Fruit fly (Drosophila melanogaster): ENCODE data around the gene modSP.
A peak's percentile ranks its signal among the peaks of the same experiment; 100 is the strongest.

Gene modSP

dm6 chr3R:16655000-16655493 is 415 bp downstream of the modSP start (continued):
- TF ChIP-seq Tbp (GFP tag; optimal IDR thresholded peaks at IDR 0.05) (no peak), Optix (GFP tag; IDR thresholded peaks at IDR 0.05) (no peak), ash1 (GFP tag; optimal IDR thresholded peaks at IDR 0.05) (no peak), CG18262 (tag; optimal IDR thresholded peaks at IDR 0.05) (no peak), gsb (GFP tag; IDR thresholded peaks at IDR 0.05) (no peak), emc (GFP tag; optimal IDR thresholded peaks at IDR 0.05) (no peak), C15 (GFP tag; IDR thresholded peaks at IDR 0.05) (no peak), wek (GFP tag; optimal IDR thresholded peaks at IDR 0.05) (no peak), HmgD (GFP tag; optimal IDR thresholded peaks at IDR 0.05) (no peak), Hr78 (GFP tag; optimal IDR thresholded peaks at IDR 0.05) (no peak), CG12744 (GFP tag; optimal IDR thresholded peaks at IDR 0.05) (no peak), CG4360 (GFP tag; IDR thresholded peaks at IDR 0.05) (no peak), sug (tag; optimal IDR thresholded peaks at IDR 0.05) (peak; percentile 32), CG7987 (GFP tag; optimal IDR thresholded peaks at IDR 0.05) (no peak), so (GFP tag; IDR thresholded peaks at IDR 0.05) (no peak), CG14965 (GFP tag; optimal IDR thresholded peaks at IDR 0.05; ENCODE audit: borderline replicate concordance) (no peak), stwl (tag; optimal IDR thresholded peaks at IDR 0.05) (no peak), E2f1 (GFP tag; IDR thresholded peaks at IDR 0.05) (no peak), dmrt11E (tag; optimal IDR thresholded peaks at IDR 0.05) (no peak), Fer3 (tag; optimal IDR thresholded peaks at IDR 0.05) (no peak), Lhr (GFP tag; optimal IDR thresholded peaks at IDR 0.05) (no peak), CG31441 (GFP tag; IDR thresholded peaks at IDR 0.05) (no peak), bab2 (GFP tag; optimal IDR thresholded peaks at IDR 0.05) (no peak), Aef1 (GFP tag; IDR thresholded peaks at IDR 0.05) (no peak), Trl (optimal IDR thresholded peaks at IDR 0.05) (peak in 1 of 2 experiments; percentile 3), Trl (GFP tag; optimal IDR thresholded peaks at IDR 0.05) (no peak), nmo (GFP tag; optimal IDR thresholded peaks at IDR 0.05) (no peak), CG11247 (GFP tag; IDR thresholded peaks at IDR 0.05) (no peak), unpg (GFP tag; optimal IDR thresholded peaks at IDR 0.05) (no peak), Dip3 (GFP tag; optimal IDR thresholded peaks at IDR 0.05) (no peak), CG12219 (GFP tag; optimal IDR thresholded peaks at IDR 0.05) (no peak), caup (GFP tag; optimal IDR thresholded peaks at IDR 0.05; ENCODE audit: severe bottlenecking) (no peak), ase (GFP tag; IDR thresholded peaks at IDR 0.05) (no peak), jing (GFP tag; optimal IDR thresholded peaks at IDR 0.05) (no peak), CoRest (tag; optimal IDR thresholded peaks at IDR 0.05) (no peak), cg (GFP tag; optimal IDR thresholded peaks at IDR 0.05) (no peak), abd-A (tag; optimal IDR thresholded peaks at IDR 0.05) (no peak), Hey (tag; optimal IDR thresholded peaks at IDR 0.05) (no peak), CG17802 (tag; optimal IDR thresholded peaks at IDR 0.05) (no peak), CG4328 (GFP tag; optimal IDR thresholded peaks at IDR 0.05) (peak; percentile 39), exex (tag; optimal IDR thresholded peaks at IDR 0.05) (no peak), E2f2 (GFP tag; IDR thresholded peaks at IDR 0.05) (no peak), bbx (GFP tag; IDR thresholded peaks at IDR 0.05; ENCODE audit: partially characterized antibody) (no peak), toy (GFP tag; IDR thresholded peaks at IDR 0.05) (no peak), Eip74EF (GFP tag; optimal IDR thresholded peaks at IDR 0.05) (peak in 1 of 2 experiments; percentile 75), CG34376 (GFP tag; optimal IDR thresholded peaks at IDR 0.05) (peak; percentile 33), ara (GFP tag; IDR thresholded peaks at IDR 0.05) (peak; percentile 42; the same call in 1 of the 2 replicates), Ssrp (tag; optimal IDR thresholded peaks at IDR 0.05) (no peak), CG7556 (GFP tag; optimal IDR thresholded peaks at IDR 0.05) (no peak), vvl (GFP tag; IDR thresholded peaks at IDR 0.05) (no peak), sob (GFP tag; IDR thresholded peaks at IDR 0.05) (no peak)
